Fruit fly (Drosophila melanogaster) whole organism, adult: ENCODE results near the gene Arf1.
A peak's percentile ranks its signal among the peaks of the same experiment; 100 is the strongest.

Experiments
- CG1620 ChIP-seq: fragments of 200-800 bp; sonication (Bioruptor generic); optimal IDR thresholded peaks from 2 replicates; lab custom pipeline; 2016; ENCODE audit warnings: missing biosample characterization, missing genetic modification characterization
- CG7101 ChIP-seq: fragments of 200-800 bp; sonication (Bioruptor generic); optimal IDR thresholded peaks from 2 replicates; lab custom pipeline; 2018; ENCODE audit warnings: missing biosample characterization, mild to moderate bottlenecking, missing genetic modification characterization, moderate library complexity
- Clk ChIP-seq: fragments of 200-800 bp; sonication (Bioruptor generic); optimal IDR thresholded peaks from 2 replicates; lab custom pipeline; 2017; ENCODE audit warnings: missing biosample characterization, missing genetic modification characterization
- Crg-1 ChIP-seq: fragments of 200-800 bp; sonication (Bioruptor generic); optimal IDR thresholded peaks from 2 replicates; lab custom pipeline; 2016; ENCODE audit warnings: missing biosample characterization, missing genetic modification characterization
- bab1 ChIP-seq: fragments of 200-800 bp; sonication (Bioruptor generic); optimal IDR thresholded peaks from 3 replicates; lab custom pipeline; 2019; ENCODE audit warnings: missing biosample characterization, mild to moderate bottlenecking, missing genetic modification characterization, moderate library complexity
- cnc ChIP-seq, 2 experiments: fragments of >200 bp; optimal IDR thresholded peaks; 2 replicates each; lab custom pipeline; 2017
- kay ChIP-seq: fragments of 200-800 bp; sonication (Bioruptor generic); peaks from one replicate; lab custom pipeline; 2016; ENCODE audit warnings: missing biosample characterization, missing genetic modification characterization, borderline replicate concordance
- ovo ChIP-seq: fragments of 200-800 bp; sonication (Bioruptor generic); optimal IDR thresholded peaks from 2 replicates; lab custom pipeline; 2016; ENCODE audit warnings: missing biosample characterization, missing genetic modification characterization
- pad ChIP-seq: fragments of 200-800 bp; sonication (Bioruptor generic); optimal IDR thresholded peaks from 3 replicates; lab custom pipeline; 2017; ENCODE audit warnings: missing biosample characterization, missing genetic modification characterization, mild to moderate bottlenecking, moderate library complexity, missing genetic modification reagents
- tj ChIP-seq: fragments of 200-800 bp; sonication (Bioruptor generic); optimal IDR thresholded peaks from 3 replicates; lab custom pipeline; 2017; ENCODE audit warnings: missing biosample characterization, mild to moderate bottlenecking, missing genetic modification characterization, moderate library complexity
- toe ChIP-seq: fragments of 200-800 bp; sonication (Bioruptor generic); optimal IDR thresholded peaks from 2 replicates; lab custom pipeline; 2016; ENCODE audit warnings: missing biosample characterization, missing genetic modification characterization

DNA sequence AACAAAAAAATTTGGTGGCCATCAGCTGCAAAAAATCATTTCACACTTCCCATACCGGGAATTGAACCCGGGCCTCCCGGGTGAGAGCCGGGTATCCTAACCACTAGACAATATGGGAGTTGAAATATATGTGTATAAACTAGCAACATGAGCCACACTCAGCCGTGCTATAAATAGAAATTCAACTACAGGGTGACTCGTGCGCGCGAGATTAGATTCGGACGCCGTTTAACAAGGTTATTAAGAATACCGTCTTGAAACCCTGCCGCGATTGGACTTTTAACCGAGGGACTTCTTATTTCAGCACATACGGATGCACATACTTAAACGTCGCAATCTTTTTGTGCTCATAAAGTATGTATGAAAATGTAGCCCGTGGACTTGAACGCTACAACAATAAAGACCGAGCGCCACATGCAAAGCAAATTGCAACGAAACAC, 24.3 kb downstream of the Arf1 start:
- TF ChIP-seq CG1620 (GFP tag; lab: Kevin White, UChicago): no peak
- no peak for TF ChIP-seq toe
- no peak for TF ChIP-seq ovo (GFP tag; lab: Kevin White, UChicago)
- no peak for TF ChIP-seq Crg-1 (GFP tag; lab: Kevin White, UChicago)
- no peak for TF ChIP-seq tj (GFP tag; lab: Kevin White, UChicago)
- TF ChIP-seq pad (GFP tag; lab: Kevin White, UChicago): no peak
- no peak for TF ChIP-seq Clk (GFP tag; lab: Kevin White, UChicago)
- TF ChIP-seq cnc (optimal IDR thresholded peaks at IDR 0.05; lab: Kevin White, UChicago): no peak
- peak; percentile 33 for TF ChIP-seq bab1
- TF ChIP-seq CG7101 (tag; lab: Kevin White, UChicago): no peak
- TF ChIP-seq kay: no peak
